Worm (Caenorhabditis elegans): ENCODE results near the gene str-233.

DNA sequence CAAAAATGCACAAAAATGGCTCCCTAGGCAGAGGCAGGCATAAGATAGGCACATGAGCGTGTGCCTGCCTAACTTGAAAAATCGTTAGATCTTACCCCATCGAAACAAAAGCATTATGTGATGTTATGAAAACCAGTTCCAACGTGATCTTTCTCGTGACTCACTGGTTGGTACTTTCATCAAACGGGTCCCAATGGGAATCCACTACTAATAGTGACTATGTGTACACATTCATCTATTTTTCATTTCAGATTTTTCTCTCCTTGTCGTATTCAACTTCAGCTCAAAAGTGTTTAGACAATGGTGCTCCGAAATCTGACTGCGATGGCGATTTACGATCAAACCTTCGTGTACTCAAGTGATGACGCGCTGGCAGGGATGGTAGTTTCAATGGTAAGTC is 8.2 kb upstream of the str-233 start, which contains the start of gene srx-43:
- no peak for TF ChIP-seq tbx-37 (GFP tag; conservative IDR thresholded peaks at IDR 0.05)
- TF ChIP-seq scrt-1 (GFP tag; IDR thresholded peaks at IDR 0.05): no peak
- no peak for TF ChIP-seq ama-1 (optimal IDR thresholded peaks at IDR 0.05)
- TF ChIP-seq B0310.2 (tag; optimal IDR thresholded peaks at IDR 0.05): no peak
- TF ChIP-seq hmbx-1 (tag; optimal IDR thresholded peaks at IDR 0.05): no peak
- TF ChIP-seq flt-1 (GFP tag; IDR thresholded peaks at IDR 0.05): no peak

All from whole organism, early embryonic.